Fruit fly (Drosophila melanogaster): Measurements from ENCODE around the gene Ras64B.

Gene Ras64B

DNA sequence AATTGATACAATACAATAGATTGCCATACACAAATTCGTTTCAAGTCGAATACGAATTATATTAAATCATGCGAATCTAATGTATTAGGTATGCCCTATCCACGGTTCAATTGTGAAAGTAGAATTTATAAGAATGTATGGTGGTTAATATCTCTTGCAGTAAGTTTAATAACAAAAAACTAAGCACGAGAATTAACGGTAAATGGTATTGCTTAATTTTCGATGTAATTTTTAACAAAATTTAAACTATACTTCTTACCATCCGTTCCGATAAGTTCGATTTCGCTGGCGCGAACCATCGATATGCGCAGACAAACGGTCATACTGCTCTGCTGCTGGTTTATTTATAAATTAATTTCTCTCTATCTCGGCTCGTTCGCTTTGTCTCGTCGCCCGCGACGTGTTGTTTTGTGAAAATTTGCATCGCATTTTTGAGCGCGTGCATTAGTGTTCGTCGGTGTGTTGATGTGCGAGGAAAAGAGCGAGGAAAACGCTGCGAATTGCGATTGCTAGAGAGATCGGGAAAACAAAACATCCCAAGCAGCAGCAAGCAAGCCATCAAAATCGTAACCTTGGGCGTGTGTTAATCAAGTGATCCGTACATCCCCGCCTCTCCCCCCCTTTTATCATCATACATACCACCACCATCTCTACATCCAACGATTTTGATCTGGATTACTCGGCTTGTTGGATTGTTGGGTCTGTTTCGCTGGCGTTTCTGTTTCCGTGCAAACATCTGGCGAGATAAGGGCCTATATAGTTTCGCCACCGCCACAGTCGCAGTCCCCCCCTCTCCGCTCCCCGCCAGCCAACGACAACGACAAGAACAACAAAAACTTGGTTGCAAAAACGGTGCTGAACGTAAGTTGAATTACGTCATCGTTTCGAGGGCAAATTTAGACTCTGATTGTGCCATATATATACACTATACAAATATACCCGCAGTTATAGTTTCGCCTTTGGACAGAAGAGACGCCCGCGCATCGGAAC is 35.3 kb upstream of the Ras64B start, which contains the start of gene Fit1 (continued):
- TF ChIP-seq CG4617 (GFP tag; optimal IDR thresholded peaks at IDR 0.05; ENCODE audit: borderline replicate concordance) (peak; percentile 61), Scr (GFP tag; IDR thresholded peaks at IDR 0.05; ENCODE audit: partially characterized antibody) (peak; percentile 53), tna (GFP tag; IDR thresholded peaks at IDR 0.05; ENCODE audit: partially characterized antibody) (peak; percentile 51), CG6683 (GFP tag; optimal IDR thresholded peaks at IDR 0.05) (no peak), MESR4 (GFP tag; optimal IDR thresholded peaks at IDR 0.05) (peak; percentile 75), bbx (GFP tag; IDR thresholded peaks at IDR 0.05; ENCODE audit: partially characterized antibody) (peak; percentile 79), CG30020 (tag; optimal IDR thresholded peaks at IDR 0.05) (peak; percentile 12), CG2678 (tag; optimal IDR thresholded peaks at IDR 0.05) (peak; percentile 14), amos (GFP tag; IDR thresholded peaks at IDR 0.05; ENCODE audit: partially characterized antibody) (peak; percentile 71; the same call in 1 of the 2 replicates), cwo (GFP tag; optimal IDR thresholded peaks at IDR 0.05) (peak; percentile 63), Atf3 (GFP tag; optimal IDR thresholded peaks at IDR 0.05) (peak; percentile 31), CG10543 (GFP tag; optimal IDR thresholded peaks at IDR 0.05) (peak; percentile 90), lab (GFP tag; optimal IDR thresholded peaks at IDR 0.05) (peak; percentile 59), knrl (GFP tag; IDR thresholded peaks at IDR 0.05; ENCODE audit: partially characterized antibody) (peak; percentile 39; the same call in 2 of the 3 replicates), abd-A (tag; optimal IDR thresholded peaks at IDR 0.05) (peak; percentile 80), CG7963 (GFP tag; IDR thresholded peaks at IDR 0.05; ENCODE audit: partially characterized antibody) (peak; percentile 56; the same call in 2 of the 3 replicates), CG6765 (GFP tag; optimal IDR thresholded peaks at IDR 0.05) (no peak), slou (GFP tag; optimal IDR thresholded peaks at IDR 0.05) (no peak), Dp (GFP tag; optimal IDR thresholded peaks at IDR 0.05) (peak; percentile 56), nerfin-1 (tag; optimal IDR thresholded peaks at IDR 0.05) (peak; percentile 13), dmrt99B (tag; optimal IDR thresholded peaks at IDR 0.05) (no peak), CG6791 (GFP tag; IDR thresholded peaks at IDR 0.05; ENCODE audit: partially characterized antibody) (peak; percentile 73), pfk (GFP tag; optimal IDR thresholded peaks at IDR 0.05) (peak; percentile 78), nau (GFP tag; optimal IDR thresholded peaks at IDR 0.05) (peak; percentile 37), inv (GFP tag; IDR thresholded peaks at IDR 0.05; ENCODE audit: partially characterized antibody) (peak; percentile 46), CG13287 (GFP tag; IDR thresholded peaks at IDR 0.05; ENCODE audit: partially characterized antibody) (peak; percentile 50), NFAT (GFP tag; IDR thresholded peaks at IDR 0.05) (no peak), hbn (GFP tag; IDR thresholded peaks at IDR 0.05; ENCODE audit: partially characterized antibody) (peak; percentile 58), Fer1 (GFP tag; optimal IDR thresholded peaks at IDR 0.05) (peak; percentile 35), CG1603 (tag; optimal IDR thresholded peaks at IDR 0.05) (peak; percentile 29), CG11456 (GFP tag; IDR thresholded peaks at IDR 0.05) (no peak), ato (GFP tag; IDR thresholded peaks at IDR 0.05; ENCODE audit: partially characterized antibody) (peak; percentile 66), unc-4 (GFP tag; IDR thresholded peaks at IDR 0.05; ENCODE audit: partially characterized antibody) (peak; percentile 40; the same call in 1 of the 2 replicates), CG3281 (GFP tag; optimal IDR thresholded peaks at IDR 0.05) (peak; percentile 9), fd3F (GFP tag; optimal IDR thresholded peaks at IDR 0.05) (no peak), CG1647 (GFP tag; optimal IDR thresholded peaks at IDR 0.05) (peak; percentile 32), Eip74EF (GFP tag; optimal IDR thresholded peaks at IDR 0.05) (peak in 1 of 2 experiments; percentile 44), CG8089 (GFP tag; optimal IDR thresholded peaks at IDR 0.05) (no peak), sr (GFP tag; IDR thresholded peaks at IDR 0.05) (no peak), pzg (GFP tag; optimal IDR thresholded peaks at IDR 0.05) (peak; percentile 54), CG3407 (GFP tag; optimal IDR thresholded peaks at IDR 0.05) (no peak), stc (GFP tag; IDR thresholded peaks at IDR 0.05) (0 out of 2 replicates have a peak, but pooled peaks have one; percentile 30), CG7987 (GFP tag; optimal IDR thresholded peaks at IDR 0.05) (peak; percentile 23), Med (GFP tag) (peak; percentile 73)

Measured in whole organism, embryonic.